Fruit fly (Drosophila melanogaster) whole organism, prepupa: ENCODE measurements around the gene CG14312.
A peak's percentile ranks its signal among the peaks of the same experiment; 100 is the strongest.

Source experiments
- CG10669 ChIP-seq: fragments of 200-800 bp; sonication (Bioruptor generic); optimal IDR thresholded peaks from 3 replicates; lab custom pipeline; 2018; ENCODE audit warnings: missing biosample characterization, mild to moderate bottlenecking, missing genetic modification characterization, moderate library complexity
- CG15336 ChIP-seq: fragments of 200-800 bp; sonication (Bioruptor generic); IDR thresholded peaks from 2 replicates; pipeline ENCODE4 v1.3.6; 2022; ENCODE audit warnings: missing biosample characterization, missing genetic modification characterization
- CG16779 ChIP-seq: fragments of 200-800 bp; sonication (Bioruptor generic); optimal IDR thresholded peaks from 3 replicates; lab custom pipeline; 2017; ENCODE audit warnings: missing biosample characterization, mild to moderate bottlenecking, missing genetic modification characterization
- CG31627 ChIP-seq: fragments of 200-800 bp; sonication (Bioruptor generic); optimal IDR thresholded peaks from 3 replicates; lab custom pipeline; 2016; ENCODE audit warnings: missing biosample characterization, missing genetic modification characterization
- CG32006 ChIP-seq: fragments of 200-800 bp; sonication (Bioruptor generic); optimal IDR thresholded peaks from 3 replicates; lab custom pipeline; 2017; ENCODE audit warnings: missing biosample characterization, mild to moderate bottlenecking, missing genetic modification characterization
- CG6808 ChIP-seq: fragments of 200-800 bp; sonication (Bioruptor generic); optimal IDR thresholded peaks from 3 replicates; lab custom pipeline; 2017; ENCODE audit warnings: missing biosample characterization, missing genetic modification characterization, mild to moderate bottlenecking, moderate library complexity, missing genetic modification reagents
- CG8319 ChIP-seq: fragments of 200-800 bp; sonication (Bioruptor generic); optimal IDR thresholded peaks from 3 replicates; lab custom pipeline; 2016; ENCODE audit warnings: missing biosample characterization, missing genetic modification characterization
- Gug ChIP-seq: fragments of 200-800 bp; sonication (Bioruptor generic); IDR thresholded peaks from 2 replicates; pipeline ENCODE4 v1.3.6; 2022; ENCODE audit warnings: missing biosample characterization, missing genetic modification characterization
- Hr39 ChIP-seq: fragments of 200-800 bp; sonication (Bioruptor generic); optimal IDR thresholded peaks from 2 replicates; lab custom pipeline; 2016; ENCODE audit warnings: missing biosample characterization, missing genetic modification characterization
- Sox102F ChIP-seq: fragments of 200-800 bp; sonication (Bioruptor generic); optimal IDR thresholded peaks from 2 replicates; lab custom pipeline; 2016; ENCODE audit warnings: missing biosample characterization, mild to moderate bottlenecking, missing genetic modification characterization
- Sox14 ChIP-seq: fragments of 200-800 bp; sonication (Bioruptor generic); optimal IDR thresholded peaks from 3 replicates; lab custom pipeline; 2016; ENCODE audit warnings: missing biosample characterization, missing genetic modification characterization
- dac ChIP-seq: fragments of 200-800 bp; sonication (Bioruptor generic); optimal IDR thresholded peaks from 2 replicates; lab custom pipeline; 2017; ENCODE audit warnings: missing biosample characterization, mild to moderate bottlenecking, missing genetic modification characterization
- eg ChIP-seq: fragments of 200-800 bp; sonication (Bioruptor generic); IDR thresholded peaks from 3 replicates; pipeline ENCODE4 v1.3.6; 2022; ENCODE audit warnings: missing biosample characterization, missing genetic modification characterization
- pdm3 ChIP-seq: fragments of 200-800 bp; sonication (Bioruptor generic); optimal IDR thresholded peaks from 3 replicates; lab custom pipeline; 2016; ENCODE audit warnings: missing biosample characterization, missing genetic modification characterization

DNA sequence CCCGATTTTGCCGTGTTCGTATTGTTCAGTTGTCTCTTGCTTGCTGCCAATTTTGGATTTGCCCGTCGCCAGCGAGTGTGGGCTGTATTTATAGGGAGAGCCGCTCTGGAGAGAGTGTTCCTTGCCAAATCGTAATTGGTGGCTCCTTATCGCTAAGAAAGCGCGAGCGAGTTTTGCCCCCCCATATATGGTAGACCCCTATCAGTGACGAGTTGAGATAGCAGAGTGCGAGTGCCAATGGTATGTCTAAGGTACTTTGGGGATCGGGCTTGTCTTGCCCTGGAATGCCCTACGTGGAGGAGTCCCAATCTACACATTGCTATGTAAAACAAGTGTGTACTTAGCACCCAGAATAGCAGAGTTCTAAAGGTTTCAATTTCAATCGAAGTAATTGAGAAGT lies 3.8 kb downstream of the CG14312 start, which contains the start of gene CG7142:
- no peak for TF ChIP-seq CG8319 (GFP tag; lab: Kevin White, UChicago)
- no peak for TF ChIP-seq CG6808 (GFP tag; lab: Kevin White, UChicago)
- TF ChIP-seq CG10669: no peak
- TF ChIP-seq pdm3 (GFP tag; lab: Kevin White, UChicago): no peak
- no peak for TF ChIP-seq Sox14 (GFP tag; lab: Kevin White, UChicago)
- TF ChIP-seq Gug (GFP tag; lab: Robert Waterston, UW): no peak
- no peak for TF ChIP-seq Hr39
- TF ChIP-seq eg (GFP tag; lab: Robert Waterston, UW): no peak
- TF ChIP-seq CG16779: no peak
- no peak for TF ChIP-seq Sox102F (GFP tag; lab: Kevin White, UChicago)
- no peak for TF ChIP-seq dac (GFP tag; lab: Kevin White, UChicago)
- TF ChIP-seq CG31627 (GFP tag; lab: Kevin White, UChicago): peak; percentile 25
- TF ChIP-seq CG15336 (GFP tag; lab: Robert Waterston, UW): no peak
- TF ChIP-seq CG32006: no peak
